Fruit fly (Drosophila melanogaster): Measurements from ENCODE around the gene S6k.

Gene S6k

DNA sequence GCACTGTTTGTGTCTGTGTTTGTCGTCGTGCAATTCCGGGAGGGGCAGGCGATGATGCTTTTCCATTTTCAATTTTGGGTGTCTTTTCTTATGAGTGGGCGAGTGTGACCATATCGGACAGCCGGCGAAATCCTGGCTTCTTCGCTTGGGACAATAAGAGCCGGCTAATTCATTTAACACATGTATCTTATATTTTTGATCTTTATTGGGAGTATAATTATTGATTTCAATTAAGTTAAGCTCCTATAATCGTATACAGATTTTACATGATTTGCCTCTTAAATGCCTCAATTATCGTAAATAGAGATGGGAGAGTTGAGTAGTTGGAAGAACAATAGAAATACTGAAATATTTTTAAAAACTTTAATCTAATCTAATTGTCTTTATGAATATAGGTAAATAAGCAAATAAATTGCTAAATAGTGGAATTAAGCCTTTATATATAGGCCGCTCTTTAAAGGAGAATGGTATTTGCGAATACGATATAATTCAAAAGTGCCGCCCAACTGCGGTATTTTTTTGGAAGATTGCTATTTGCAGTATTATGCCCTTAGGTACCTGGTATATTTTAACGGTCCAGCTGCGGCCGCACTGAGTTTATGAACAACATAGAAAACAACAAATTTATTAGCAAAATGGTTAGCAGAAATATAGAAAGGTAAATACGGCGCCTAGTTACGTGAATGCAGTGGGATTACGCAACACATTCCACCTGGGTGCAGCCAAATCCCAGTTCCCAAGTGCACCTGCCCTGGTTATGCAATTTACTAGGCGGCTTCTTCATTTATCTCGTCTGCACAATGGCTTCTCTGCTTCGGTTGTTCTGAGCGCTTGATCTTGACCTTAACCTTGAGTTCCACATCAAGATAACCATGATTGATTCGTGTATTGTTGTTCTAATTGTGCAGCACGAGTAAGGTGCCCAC, 31.0 kb downstream of the S6k start, which contains the start of the genes Myt1, PGRP-LD and Pmi (continued):
- TF ChIP-seq sc (optimal IDR thresholded peaks at IDR 0.05) (no peak), sc (GFP tag; optimal IDR thresholded peaks at IDR 0.05) (no peak), Neu2 (GFP tag; optimal IDR thresholded peaks at IDR 0.05; ENCODE audit: borderline replicate concordance) (no peak), CG10979 (tag; optimal IDR thresholded peaks at IDR 0.05) (no peak), jumu (GFP tag; optimal IDR thresholded peaks at IDR 0.05) (no peak), dmrt11E (tag; optimal IDR thresholded peaks at IDR 0.05) (no peak), gro (GFP tag; optimal IDR thresholded peaks at IDR 0.05) (no peak), chn (GFP tag; optimal IDR thresholded peaks at IDR 0.05) (no peak), lilli (GFP tag; optimal IDR thresholded peaks at IDR 0.05) (no peak), CG3281 (GFP tag; optimal IDR thresholded peaks at IDR 0.05) (no peak), ab (GFP tag; optimal IDR thresholded peaks at IDR 0.05) (no peak), jigr1 (GFP tag; IDR thresholded peaks at IDR 0.05) (no peak), HHEX (GFP tag; optimal IDR thresholded peaks at IDR 0.05) (no peak), CG30020 (tag; optimal IDR thresholded peaks at IDR 0.05) (no peak), Ptx1 (GFP tag; IDR thresholded peaks at IDR 0.05) (no peak), YL-1 (GFP tag; optimal IDR thresholded peaks at IDR 0.05) (peak; percentile 26), CG12104 (GFP tag; optimal IDR thresholded peaks at IDR 0.05) (no peak), CG10654 (GFP tag; optimal IDR thresholded peaks at IDR 0.05) (no peak), CG1233 (GFP tag; optimal IDR thresholded peaks at IDR 0.05) (no peak), CG6254 (GFP tag; optimal IDR thresholded peaks at IDR 0.05) (no peak), Vsx1 (GFP tag; optimal IDR thresholded peaks at IDR 0.05) (no peak), CG18476 (GFP tag; optimal IDR thresholded peaks at IDR 0.05) (no peak), CG14860 (GFP tag; IDR thresholded peaks at IDR 0.05; ENCODE audit: partially characterized antibody) (no peak), fru (optimal IDR thresholded peaks at IDR 0.05) (no peak), Sin3A (optimal IDR thresholded peaks at IDR 0.05) (peak; percentile 55), slbo (GFP tag; IDR thresholded peaks at IDR 0.05) (no peak), ftz-f1 (GFP tag; optimal IDR thresholded peaks at IDR 0.05) (peak; percentile 79), Dbx (GFP tag; IDR thresholded peaks at IDR 0.05) (no peak), CG17829 (tag; optimal IDR thresholded peaks at IDR 0.05) (no peak), da (GFP tag; optimal IDR thresholded peaks at IDR 0.05) (no peak), CrebB (tag; optimal IDR thresholded peaks at IDR 0.05) (no peak), Trl (optimal IDR thresholded peaks at IDR 0.05) (no peak), Trl (GFP tag; optimal IDR thresholded peaks at IDR 0.05) (no peak), crc (GFP tag; optimal IDR thresholded peaks at IDR 0.05) (no peak), Lhr (GFP tag; optimal IDR thresholded peaks at IDR 0.05) (peak; percentile 11), CG17802 (tag; optimal IDR thresholded peaks at IDR 0.05) (no peak), dan (GFP tag; IDR thresholded peaks at IDR 0.05) (no peak), CG32772 (GFP tag; IDR thresholded peaks at IDR 0.05) (no peak), CG15479 (GFP tag; optimal IDR thresholded peaks at IDR 0.05) (no peak), Poxn (GFP tag; IDR thresholded peaks at IDR 0.05) (no peak), cwo (GFP tag; optimal IDR thresholded peaks at IDR 0.05) (no peak), CG9609 (GFP tag; optimal IDR thresholded peaks at IDR 0.05) (no peak), CG4730 (GFP tag; IDR thresholded peaks at IDR 0.05) (no peak), unpg (GFP tag; optimal IDR thresholded peaks at IDR 0.05) (no peak), bowl (GFP tag; IDR thresholded peaks at IDR 0.05) (no peak), chif (GFP tag; optimal IDR thresholded peaks at IDR 0.05) (no peak), CG13775 (GFP tag; optimal IDR thresholded peaks at IDR 0.05) (no peak), CG10959 (GFP tag; IDR thresholded peaks at IDR 0.05) (no peak), H15 (GFP tag; IDR thresholded peaks at IDR 0.05) (no peak), CG10543 (GFP tag; optimal IDR thresholded peaks at IDR 0.05) (no peak), TFAM (GFP tag; optimal IDR thresholded peaks at IDR 0.05) (no peak)

Data from whole organism, embryonic.